Worm (Caenorhabditis elegans) whole organism, L1 larva: ENCODE results near the gene F59A1.15.

Source experiments
- C34B4.2 ChIP-seq: sonication (generic microtip); optimal IDR thresholded peaks from 2 replicates; lab custom pipeline; 2017; ENCODE audit warnings: mild to moderate bottlenecking, missing genetic modification characterization, missing compliant biosample characterization
- Y116A8C.19 ChIP-seq: sonication (generic microtip); optimal IDR thresholded peaks from 2 replicates; lab custom pipeline; 2016; ENCODE audit warnings: missing compliant biosample characterization, missing genetic modification characterization, borderline replicate concordance
- ama-1 ChIP-seq: fragments of 150-350 bp; optimal IDR thresholded peaks from 2 replicates; lab custom pipeline; 2014
- blmp-1 ChIP-seq: fragments of 150-350 bp; optimal IDR thresholded peaks from 2 replicates; lab custom pipeline; 2014; ENCODE audit warnings: missing biosample characterization, missing genetic modification characterization
- ceh-8 ChIP-seq: fragments of 200-800 bp; sonication (Bioruptor generic); optimal IDR thresholded peaks from 2 replicates; lab custom pipeline; 2018; ENCODE audit warnings: mild to moderate bottlenecking, missing genetic modification characterization, moderate library complexity, missing compliant biosample characterization
- dpl-1 ChIP-seq, 3 experiments: fragments of 150-350 bp in 2 of 3; sonication (generic microtip) in 1 of 3; optimal IDR thresholded peaks; 2 replicates each; lab custom pipeline; 2014 to 2017; ENCODE audit warnings: missing biosample characterization in 3 of 3, missing genetic modification characterization in 3 of 3, missing genetic modification reagents in 3 of 3
- dsc-1 ChIP-seq: sonication (generic microtip); optimal IDR thresholded peaks from 2 replicates; lab custom pipeline; 2016; ENCODE audit warnings: mild to moderate bottlenecking, missing genetic modification characterization, missing compliant biosample characterization
- egl-27 ChIP-seq, 2 experiments: fragments of 150-350 bp in 1 of 2; sonication (generic microtip); optimal IDR thresholded peaks; 3 replicates each; lab custom pipeline; 2017 to 2018; ENCODE audit warnings: missing biosample characterization in 2 of 2, missing genetic modification characterization in 2 of 2, missing genetic modification reagents in 2 of 2
- fkh-4 ChIP-seq: sonication (generic microtip); optimal IDR thresholded peaks from 2 replicates; lab custom pipeline; 2016; ENCODE audit warnings: missing compliant biosample characterization, missing genetic modification characterization, borderline replicate concordance
- fos-1 ChIP-seq: fragments of 150-350 bp; optimal IDR thresholded peaks from 2 replicates; lab custom pipeline; 2014; ENCODE audit warnings: missing biosample characterization, missing genetic modification characterization
- grh-1 ChIP-seq: fragments of 200-800 bp; sonication (Bioruptor generic); IDR thresholded peaks from 2 replicates; pipeline ENCODE4 v1.3.6; 2022; ENCODE audit warnings: missing genetic modification reagents, missing genetic modification characterization, missing compliant biosample characterization
- hlh-17 ChIP-seq: fragments of 200-800 bp; sonication (Bioruptor generic); optimal IDR thresholded peaks from 2 replicates; lab custom pipeline; 2018; ENCODE audit warnings: missing genetic modification characterization, mild to moderate bottlenecking, missing compliant biosample characterization, moderate library complexity, borderline replicate concordance
- hpl-2 ChIP-seq: fragments of 150-350 bp; optimal IDR thresholded peaks from 2 replicates; lab custom pipeline; 2014; ENCODE audit warnings: missing biosample characterization, missing genetic modification reagents, missing genetic modification characterization
- lin-35 ChIP-seq, 2 experiments: fragments of 150-350 bp; optimal IDR thresholded peaks; 2 replicates each; lab custom pipeline; 2014; ENCODE audit warnings: missing biosample characterization in 2 of 2, missing genetic modification characterization in 2 of 2, missing genetic modification reagents in 2 of 2
- lin-39 ChIP-seq: fragments of 150-350 bp; optimal IDR thresholded peaks from 2 replicates; lab custom pipeline; 2014; ENCODE audit warnings: missing biosample characterization, missing genetic modification reagents, missing genetic modification characterization
- lir-3 ChIP-seq: sonication (generic microtip); optimal IDR thresholded peaks from 2 replicates; lab custom pipeline; 2016; ENCODE audit warnings: mild to moderate bottlenecking, missing genetic modification characterization, moderate library complexity, missing compliant biosample characterization; ENCODE audit not compliant: poor library complexity
- lsy-2 ChIP-seq, 2 experiments: fragments of 150-350 bp; optimal IDR thresholded peaks; 2 replicates each; lab custom pipeline; 2014; ENCODE audit warnings: missing biosample characterization in 2 of 2, missing genetic modification characterization in 2 of 2
- mdl-1 ChIP-seq, 2 experiments: fragments of 150-350 bp; optimal IDR thresholded peaks; 2 replicates each; lab custom pipeline; 2014 to 2017; ENCODE audit warnings: missing biosample characterization in 2 of 2, missing genetic modification characterization in 2 of 2, inconsistent platforms in 1 of 2
- mef-2 ChIP-seq: fragments of 150-350 bp; optimal IDR thresholded peaks from 2 replicates; lab custom pipeline; 2014; ENCODE audit warnings: missing biosample characterization, missing genetic modification characterization
- nhr-12 ChIP-seq: sonication (generic microtip); optimal IDR thresholded peaks from 2 replicates; lab custom pipeline; 2017; ENCODE audit warnings: missing biosample characterization, missing genetic modification characterization
- nhr-20 ChIP-seq: sonication (generic microtip); optimal IDR thresholded peaks from 2 replicates; lab custom pipeline; 2016; ENCODE audit warnings: mild to moderate bottlenecking, missing genetic modification characterization, missing compliant biosample characterization
- nhr-28 ChIP-seq: fragments of 150-350 bp; optimal IDR thresholded peaks from 2 replicates; lab custom pipeline; 2014; ENCODE audit warnings: missing biosample characterization, missing genetic modification characterization
- nhr-71 ChIP-seq: sonication (generic microtip); optimal IDR thresholded peaks from 2 replicates; lab custom pipeline; 2016; ENCODE audit warnings: mild to moderate bottlenecking, missing genetic modification characterization, moderate library complexity, missing compliant biosample characterization
- nhr-84 ChIP-seq: sonication (generic microtip); optimal IDR thresholded peaks from 2 replicates; lab custom pipeline; 2017; ENCODE audit warnings: missing biosample characterization, missing genetic modification characterization
- nhr-85 ChIP-seq: sonication (generic microtip); peaks from one replicate; lab custom pipeline; 2016; ENCODE audit warnings: missing genetic modification characterization, inconsistent platforms, missing compliant biosample characterization
- nhr-90 ChIP-seq: sonication (generic microtip); optimal IDR thresholded peaks from 2 replicates; lab custom pipeline; 2016; ENCODE audit warnings: mild to moderate bottlenecking, missing genetic modification characterization, missing compliant biosample characterization; ENCODE audit not compliant: poor library complexity
- pag-3 ChIP-seq: sonication (generic microtip); optimal IDR thresholded peaks from 2 replicates; lab custom pipeline; 2017; ENCODE audit warnings: missing genetic modification characterization, mild to moderate bottlenecking, missing compliant biosample characterization, antibody characterized with exemption, borderline replicate concordance; ENCODE audit not compliant: insufficient read depth
- pax-3 ChIP-seq: fragments of 200-800 bp; sonication (Bioruptor generic); optimal IDR thresholded peaks from 2 replicates; lab custom pipeline; 2018; ENCODE audit warnings: mild to moderate bottlenecking, missing genetic modification characterization, moderate library complexity, missing compliant biosample characterization
- pqm-1 ChIP-seq: sonication (generic microtip); optimal IDR thresholded peaks from 3 replicates; lab custom pipeline; 2017; ENCODE audit warnings: missing biosample characterization, missing genetic modification characterization
- tbx-2 ChIP-seq: sonication (generic microtip); optimal IDR thresholded peaks from 2 replicates; lab custom pipeline; 2016; ENCODE audit warnings: missing genetic modification characterization, missing compliant biosample characterization
- unc-30 ChIP-seq: sonication (generic microtip); optimal IDR thresholded peaks from 2 replicates; lab custom pipeline; 2017; ENCODE audit warnings: missing biosample characterization, missing genetic modification characterization
- unc-62 ChIP-seq: fragments of 150-350 bp; optimal IDR thresholded peaks from 2 replicates; lab custom pipeline; 2014; ENCODE audit warnings: missing biosample characterization, missing genetic modification reagents, missing genetic modification characterization
- xbp-1 ChIP-seq: sonication (generic microtip); optimal IDR thresholded peaks from 2 replicates; lab custom pipeline; 2016; ENCODE audit warnings: missing genetic modification characterization, missing compliant biosample characterization
- zip-4 ChIP-seq: fragments of 200-800 bp; sonication (Bioruptor generic); optimal IDR thresholded peaks from 2 replicates; lab custom pipeline; 2018; ENCODE audit warnings: mild to moderate bottlenecking, missing genetic modification characterization, moderate library complexity, missing compliant biosample characterization
- ztf-11 ChIP-seq, 2 experiments: sonication (generic microtip); optimal IDR thresholded peaks; 2 replicates each; lab custom pipeline; 2016 to 2017; ENCODE audit warnings: missing genetic modification characterization in 2 of 2, missing biosample characterization in 1 of 2, missing compliant biosample characterization in 1 of 2
- ztf-4 ChIP-seq: fragments of 150-350 bp; optimal IDR thresholded peaks from 2 replicates; lab custom pipeline; 2014; ENCODE audit warnings: missing biosample characterization, missing genetic modification characterization

Gene F59A1.15

ce11 chrV:17706217-17706806, 22.6 kb upstream of the F59A1.15 start:
- TF ChIP-seq ztf-4 (tag; lab: Kevin White, UChicago) (no peak), lir-3 (tag; lab: Kevin White, UChicago) (no peak), fkh-4 (tag; lab: Kevin White, UChicago) (no peak), pag-3 (tag; lab: Kevin White, UChicago) (no peak), ama-1 (lab: Kevin White, UChicago) (no peak), nhr-12 (tag; lab: Kevin White, UChicago) (no peak), dsc-1 (no peak), zip-4 (no peak), nhr-28 (tag; lab: Kevin White, UChicago) (no peak), mef-2 (tag; lab: Kevin White, UChicago) (no peak), pqm-1 (tag; lab: Kevin White, UChicago) (no peak), pax-3 (tag; lab: Kevin White, UChicago) (no peak), grh-1 (GFP tag; lab: Robert Waterston, UW) (no peak), unc-62 (GFP tag; lab: Kevin White, UChicago) (no peak), xbp-1 (no peak), tbx-2 (no peak), nhr-85 (no peak)

- no peak for TF ChIP-seq ztf-4 (tag; lab: Kevin White, UChicago)
- TF ChIP-seq nhr-71, result no peak
- TF ChIP-seq nhr-20 (tag; lab: Kevin White, UChicago), result no peak
- TF ChIP-seq tbx-2, result no peak
- no peak for TF ChIP-seq nhr-84 (tag; lab: Kevin White, UChicago)
- TF ChIP-seq hpl-2, result no peak
- no peak for TF ChIP-seq fos-1 (tag; lab: Kevin White, UChicago)
- TF ChIP-seq ztf-11 (tag; optimal IDR thresholded peaks at IDR 0.05; lab: Kevin White, UChicago), result no peak
- no peak for TF ChIP-seq lsy-2 (tag; optimal IDR thresholded peaks at IDR 0.05; lab: Kevin White, UChicago)
- no peak for TF ChIP-seq C34B4.2 (tag; lab: Kevin White, UChicago)
Observed at ce11 chrV:17705814-17706213, 22.2 kb upstream of the F59A1.15 start, which contains the start of gene W06D12.6. Gene W06D12.6, plus strand, starts transcription at chrV:17706114.

- TF ChIP-seq lin-39 (no peak), mdl-1 (tag; optimal IDR thresholded peaks at IDR 0.05; lab: Kevin White, UChicago) (no peak), pax-3 (tag; lab: Kevin White, UChicago) (no peak), pag-3 (tag; lab: Kevin White, UChicago) (no peak), ceh-8 (no peak), fkh-4 (tag; lab: Kevin White, UChicago) (no peak), Y116A8C.19 (tag; lab: Kevin White, UChicago) (no peak), blmp-1 (tag; lab: Kevin White, UChicago) (no peak), unc-30 (tag; lab: Kevin White, UChicago) (no peak), ztf-4 (tag; lab: Kevin White, UChicago) (no peak), dpl-1 (GFP tag; optimal IDR thresholded peaks at IDR 0.05; lab: Kevin White, UChicago) (no peak), hpl-2 (no peak), nhr-90 (no peak), egl-27 (tag; optimal IDR thresholded peaks at IDR 0.05; lab: Kevin White, UChicago) (no peak), lin-35 (GFP tag; optimal IDR thresholded peaks at IDR 0.05; lab: Kevin White, UChicago) (no peak), hlh-17 (GFP tag; lab: Kevin White, UChicago) (no peak)
Observed at ce11 chrV:17700728-17701262, 17.1 kb upstream of the F59A1.15 start, which contains the start of the genes Y26G10.5 and srh-32. Gene Y26G10.5, minus strand, starts transcription at chrV:17700828. Gene srh-32, plus strand, starts transcription at chrV:17701212.
